Fruit fly (Drosophila melanogaster) whole organism, embryonic: ENCODE results near the gene CG17028.

Experiments
- Atf3 ChIP-seq: fragments of 200-800 bp; sonication (Bioruptor generic); optimal IDR thresholded peaks from 3 replicates; lab custom pipeline; 2016; ENCODE audit warnings: missing biosample characterization, missing genetic modification characterization
- B-H1 ChIP-seq: fragments of 200-800 bp; sonication (Bioruptor generic); IDR thresholded peaks from 3 replicates; pipeline ENCODE4 v1.3.6; 2022; ENCODE audit warnings: missing biosample characterization, missing genetic modification characterization
- BtbVII ChIP-seq: fragments of 200-800 bp; sonication (Bioruptor generic); optimal IDR thresholded peaks from 3 replicates; lab custom pipeline; 2017; ENCODE audit warnings: missing biosample characterization, mild to moderate bottlenecking, missing genetic modification characterization
- CG10147 ChIP-seq: fragments of 200-800 bp; sonication (Bioruptor generic); optimal IDR thresholded peaks from 2 replicates; lab custom pipeline; 2019; ENCODE audit warnings: missing biosample characterization, mild to moderate bottlenecking, missing genetic modification characterization, moderate library complexity
- CG10431 ChIP-seq: fragments of 200-800 bp; sonication (Bioruptor generic); optimal IDR thresholded peaks from 3 replicates; lab custom pipeline; 2018; ENCODE audit warnings: missing biosample characterization, mild to moderate bottlenecking, missing genetic modification characterization
- CG11093 ChIP-seq: fragments of 200-800 bp; sonication (Bioruptor generic); IDR thresholded peaks from 3 replicates; pipeline ENCODE4 v1.3.6; 2022; ENCODE audit warnings: missing biosample characterization, missing genetic modification characterization
- CG11247 ChIP-seq: fragments of 200-800 bp; sonication (Bioruptor generic); IDR thresholded peaks from 2 replicates; pipeline ENCODE4 v1.3.6; 2022; ENCODE audit warnings: missing biosample characterization, missing genetic modification characterization
- CG12104 ChIP-seq: fragments of 200-800 bp; sonication (Bioruptor generic); optimal IDR thresholded peaks from 3 replicates; lab custom pipeline; 2016; ENCODE audit warnings: missing biosample characterization, missing genetic modification characterization
- CG12769 ChIP-seq: fragments of 200-800 bp; sonication (Bioruptor generic); optimal IDR thresholded peaks from 2 replicates; lab custom pipeline; 2019; ENCODE audit warnings: missing biosample characterization, mild to moderate bottlenecking, missing genetic modification characterization, moderate library complexity
- CG1792 ChIP-seq: fragments of 200-800 bp; sonication (Bioruptor generic); optimal IDR thresholded peaks from 2 replicates; lab custom pipeline; 2016; ENCODE audit warnings: missing biosample characterization, missing genetic modification characterization
- CG2116 ChIP-seq: fragments of 200-800 bp; sonication (Bioruptor generic); optimal IDR thresholded peaks from 3 replicates; lab custom pipeline; 2018; ENCODE audit warnings: missing biosample characterization, mild to moderate bottlenecking, missing genetic modification characterization
- CG2120 ChIP-seq: fragments of 200-800 bp; sonication (Bioruptor generic); optimal IDR thresholded peaks from 3 replicates; lab custom pipeline; 2016; ENCODE audit warnings: missing biosample characterization, missing genetic modification characterization
- CG2199 ChIP-seq: fragments of 200-800 bp; sonication (Bioruptor generic); IDR thresholded peaks from 3 replicates; pipeline ENCODE4 v1.3.6; 2022; ENCODE audit warnings: missing biosample characterization, missing genetic modification characterization
- CG30403 ChIP-seq: fragments of 200-800 bp; sonication (Bioruptor generic); optimal IDR thresholded peaks from 3 replicates; lab custom pipeline; 2016; ENCODE audit warnings: missing biosample characterization, missing genetic modification characterization
- CG3995 ChIP-seq: fragments of 200-800 bp; sonication (Bioruptor generic); optimal IDR thresholded peaks from 3 replicates; lab custom pipeline; 2016; ENCODE audit warnings: missing biosample characterization, missing genetic modification characterization
- CG4617 ChIP-seq: fragments of 200-800 bp; sonication (Bioruptor generic); optimal IDR thresholded peaks from 3 replicates; lab custom pipeline; 2016; ENCODE audit warnings: missing biosample characterization, missing genetic modification characterization, borderline replicate concordance
- CG4707 ChIP-seq: fragments of 200-800 bp; sonication (Bioruptor generic); optimal IDR thresholded peaks from 2 replicates; lab custom pipeline; 2018; ENCODE audit warnings: missing biosample characterization, mild to moderate bottlenecking, missing genetic modification characterization, moderate library complexity
- CG4730 ChIP-seq: fragments of 200-800 bp; sonication (Bioruptor generic); IDR thresholded peaks from 2 replicates; pipeline ENCODE4 v1.3.6; 2022; ENCODE audit warnings: missing biosample characterization, missing genetic modification characterization
- CG6272 ChIP-seq: fragments of 200-800 bp; sonication (Bioruptor generic); IDR thresholded peaks from 2 replicates; pipeline ENCODE4 v1.3.6; 2022; ENCODE audit warnings: missing biosample characterization, missing genetic modification characterization
- CG6791 ChIP-seq: fragments of 200-800 bp; sonication (Bioruptor generic); IDR thresholded peaks from 3 replicates; pipeline ENCODE4 v1.3.6; 2022; ENCODE audit warnings: missing biosample characterization, missing genetic modification characterization; ENCODE audit not compliant: partially characterized antibody
- CG8089 ChIP-seq: fragments of 200-800 bp; sonication (Bioruptor generic); optimal IDR thresholded peaks from 3 replicates; lab custom pipeline; 2016; ENCODE audit warnings: missing biosample characterization, missing genetic modification characterization
- CG8944 ChIP-seq: fragments of 200-800 bp; sonication (Bioruptor generic); optimal IDR thresholded peaks from 3 replicates; lab custom pipeline; 2016; ENCODE audit warnings: missing biosample characterization, missing genetic modification characterization
- CG9797 ChIP-seq: fragments of 200-800 bp; sonication (Bioruptor generic); optimal IDR thresholded peaks from 3 replicates; lab custom pipeline; 2018; ENCODE audit warnings: missing biosample characterization, mild to moderate bottlenecking, missing genetic modification characterization
- CoRest ChIP-seq: fragments of 200-800 bp; sonication (Bioruptor generic); optimal IDR thresholded peaks from 3 replicates; lab custom pipeline; 2018; ENCODE audit warnings: missing biosample characterization, mild to moderate bottlenecking, missing genetic modification characterization, moderate library complexity
- Jarid2 ChIP-seq: fragments of 200-800 bp; sonication (Bioruptor generic); optimal IDR thresholded peaks from 3 replicates; lab custom pipeline; 2017; ENCODE audit warnings: mild to moderate bottlenecking, missing biosample characterization, missing genetic modification reagents, missing genetic modification characterization
- Mes4 ChIP-seq: fragments of 200-800 bp; sonication (Bioruptor generic); optimal IDR thresholded peaks from 2 replicates; lab custom pipeline; 2016; ENCODE audit warnings: missing biosample characterization, missing genetic modification characterization
- Poxn ChIP-seq: fragments of 200-800 bp; sonication (Bioruptor generic); IDR thresholded peaks from 2 replicates; pipeline ENCODE4 v1.3.6; 2022; ENCODE audit warnings: missing biosample characterization, missing genetic modification characterization
- Sox100B ChIP-seq: fragments of 200-800 bp; sonication (Bioruptor generic); optimal IDR thresholded peaks from 3 replicates; lab custom pipeline; 2018; ENCODE audit warnings: missing biosample characterization, mild to moderate bottlenecking, missing genetic modification characterization
- Vsx1 ChIP-seq: fragments of 200-800 bp; sonication (Bioruptor generic); optimal IDR thresholded peaks from 2 replicates; lab custom pipeline; 2017; ENCODE audit warnings: missing biosample characterization, mild to moderate bottlenecking, missing genetic modification characterization, missing genetic modification reagents
- YL-1 ChIP-seq: fragments of 200-800 bp; sonication (Bioruptor generic); optimal IDR thresholded peaks from 3 replicates; lab custom pipeline; 2017; ENCODE audit warnings: missing biosample characterization, mild to moderate bottlenecking, missing genetic modification characterization
- chn ChIP-seq: fragments of 200-800 bp; sonication (Bioruptor generic); optimal IDR thresholded peaks from 2 replicates; lab custom pipeline; 2016; ENCODE audit warnings: missing biosample characterization, missing genetic modification characterization
- corto ChIP-seq: fragments of 200-800 bp; sonication (Bioruptor generic); optimal IDR thresholded peaks from 2 replicates; lab custom pipeline; 2016; ENCODE audit warnings: missing biosample characterization, mild to moderate bottlenecking, missing genetic modification characterization, moderate library complexity
- dpn ChIP-seq, 2 experiments: fragments of 200-800 bp; sonication (Bioruptor generic); optimal IDR thresholded peaks; 3 replicates each; lab custom pipeline; 2016; ENCODE audit warnings: missing biosample characterization in 2 of 2, missing genetic modification characterization in 2 of 2
- en ChIP-seq: fragments of 200-800 bp; sonication (Bioruptor generic); optimal IDR thresholded peaks from 2 replicates; lab custom pipeline; 2016; ENCODE audit warnings: missing biosample characterization, missing genetic modification characterization
- gem ChIP-seq: fragments of 200-800 bp; sonication (Bioruptor generic); optimal IDR thresholded peaks from 2 replicates; lab custom pipeline; 2019; ENCODE audit warnings: missing biosample characterization, mild to moderate bottlenecking, missing genetic modification characterization, moderate library complexity
- hkb ChIP-seq, 2 experiments: fragments of 200-800 bp in 1 of 2; fragments of >200 bp in 1 of 2; sonication (Bioruptor generic) in 1 of 2; IDR thresholded peaks in 1 of 2; optimal IDR thresholded peaks in 1 of 2; 2 replicates each; pipeline versions ENCODE4 v1.3.6 to Lab custom; 2017 to 2022; ENCODE audit warnings: missing biosample characterization in 1 of 2, missing genetic modification characterization in 1 of 2
- klu ChIP-seq: fragments of 200-800 bp; sonication (Bioruptor generic); IDR thresholded peaks from 2 replicates; pipeline ENCODE4 v1.3.6; 2022; ENCODE audit warnings: missing biosample characterization, missing genetic modification characterization
- knrl ChIP-seq: fragments of 200-800 bp; sonication (Bioruptor generic); IDR thresholded peaks from 3 replicates; pipeline ENCODE4 v1.3.6; 2022; ENCODE audit warnings: missing biosample characterization, missing genetic modification characterization; ENCODE audit not compliant: partially characterized antibody
- nerfin-2 ChIP-seq: fragments of 200-800 bp; sonication (Bioruptor generic); IDR thresholded peaks from 2 replicates; pipeline ENCODE4 v1.3.6; 2022; ENCODE audit warnings: missing biosample characterization, missing genetic modification characterization; ENCODE audit not compliant: partially characterized antibody
- pan ChIP-seq, 4 experiments: fragments of >200 bp in 3 of 4; fragments of 200-800 bp in 1 of 4; sonication (Bioruptor generic) in 1 of 4; optimal IDR thresholded peaks in 3 of 4; IDR thresholded peaks in 1 of 4; 2 replicates each; pipeline versions ENCODE4 v1.3.6 to Lab custom; 2017 to 2022; ENCODE audit warnings: missing biosample characterization in 2 of 4, missing genetic modification characterization in 2 of 4, mixed read lengths in 1 of 4
- phol ChIP-seq: fragments of 200-800 bp; sonication (Bioruptor generic); optimal IDR thresholded peaks from 3 replicates; lab custom pipeline; 2018; ENCODE audit warnings: missing biosample characterization, mild to moderate bottlenecking, missing genetic modification characterization, moderate library complexity
- psq ChIP-seq: fragments of 200-800 bp; sonication (Bioruptor generic); optimal IDR thresholded peaks from 2 replicates; lab custom pipeline; 2017; ENCODE audit warnings: missing biosample characterization, missing genetic modification characterization
- repo ChIP-seq: fragments of 200-800 bp; sonication (Bioruptor generic); optimal IDR thresholded peaks from 2 replicates; lab custom pipeline; 2016; ENCODE audit warnings: missing biosample characterization, missing genetic modification characterization
- sc ChIP-seq, 3 experiments: fragments of >200 bp in 2 of 3; fragments of 200-800 bp in 1 of 3; sonication (Bioruptor generic) in 1 of 3; optimal IDR thresholded peaks; 2 replicates in 2 of 3; 3 replicates in 1 of 3; lab custom pipeline; 2017; ENCODE audit warnings: mild to moderate bottlenecking in 1 of 3, missing biosample characterization in 1 of 3, missing genetic modification characterization in 1 of 3, missing genetic modification reagents in 1 of 3
- schlank ChIP-seq: fragments of 200-800 bp; sonication (Bioruptor generic); optimal IDR thresholded peaks from 2 replicates; lab custom pipeline; 2018; ENCODE audit warnings: missing biosample characterization, mild to moderate bottlenecking, missing genetic modification characterization
- sim ChIP-seq: fragments of 200-800 bp; sonication (Bioruptor generic); IDR thresholded peaks from 2 replicates; pipeline ENCODE4 v1.3.6; 2022; ENCODE audit warnings: missing biosample characterization, missing genetic modification characterization
- trh ChIP-seq: fragments of 200-800 bp; sonication (Bioruptor generic); optimal IDR thresholded peaks from 2 replicates; lab custom pipeline; 2016; ENCODE audit warnings: missing biosample characterization, missing genetic modification characterization
- ttk ChIP-seq: fragments of 200-800 bp; sonication (Bioruptor generic); IDR thresholded peaks from 2 replicates; pipeline ENCODE4 v2.1.2; 2022; ENCODE audit warnings: missing biosample characterization, missing genetic modification characterization
- vvl ChIP-seq: fragments of 200-800 bp; sonication (Bioruptor generic); IDR thresholded peaks from 2 replicates; pipeline ENCODE4 v1.3.6; 2022; ENCODE audit warnings: missing biosample characterization, missing genetic modification characterization

CG17028 gene

dm6 chr3L:15954784-15955427, 23.4 kb upstream of the CG17028 start, which contains the start of the genes Pka-C3 and GXIVsPLA2 (continued):
- TF ChIP-seq CG2199 (GFP tag; lab: Robert Waterston, UW): no peak
- TF ChIP-seq CG4707 (GFP tag; lab: Kevin White, UChicago): no peak
- no peak for TF ChIP-seq CG2120 (GFP tag; lab: Kevin White, UChicago)
- TF ChIP-seq CG8089 (GFP tag; lab: Kevin White, UChicago): no peak
- no peak for TF ChIP-seq en (GFP tag; lab: Kevin White, UChicago)
- no peak for TF ChIP-seq CG3995
- TF ChIP-seq CG1792: no peak
- no peak for TF ChIP-seq ttk
- TF ChIP-seq Atf3 (GFP tag; lab: Kevin White, UChicago): no peak
- TF ChIP-seq vvl: no peak
- TF ChIP-seq corto (GFP tag; lab: Kevin White, UChicago): no peak
- no peak for TF ChIP-seq hkb (optimal IDR thresholded peaks at IDR 0.05; lab: Kevin White, UChicago)
- no peak for TF ChIP-seq hkb (GFP tag; IDR thresholded peaks at IDR 0.05; lab: Robert Waterston, UW)
- TF ChIP-seq CG4730: no peak
- no peak for TF ChIP-seq sc (optimal IDR thresholded peaks at IDR 0.05; lab: Kevin White, UChicago)
- no peak for TF ChIP-seq sc (GFP tag; optimal IDR thresholded peaks at IDR 0.05; lab: Kevin White, UChicago)
- TF ChIP-seq knrl: peak; percentile 45; the same call in 1 of the 3 replicates
- TF ChIP-seq Vsx1 (GFP tag; lab: Kevin White, UChicago): no peak
- no peak for TF ChIP-seq CG12769 (tag; lab: Kevin White, UChicago)
- TF ChIP-seq CG2116 (GFP tag; lab: Kevin White, UChicago): peak; percentile 55
- peak; percentile 29 for TF ChIP-seq gem (tag; lab: Kevin White, UChicago)
- TF ChIP-seq klu (GFP tag; lab: Robert Waterston, UW): no peak
- TF ChIP-seq CG30403: no peak
- TF ChIP-seq nerfin-2: no peak
- TF ChIP-seq B-H1 (GFP tag; lab: Robert Waterston, UW): no peak
- no peak for TF ChIP-seq chn (GFP tag; lab: Kevin White, UChicago)
- TF ChIP-seq Sox100B: peak; percentile 24
- no peak for TF ChIP-seq schlank
- no peak for TF ChIP-seq BtbVII (GFP tag; lab: Kevin White, UChicago)
- TF ChIP-seq repo (GFP tag; lab: Kevin White, UChicago): no peak
- no peak for TF ChIP-seq CG10147
- no peak for TF ChIP-seq CG8944 (GFP tag; lab: Kevin White, UChicago)
- TF ChIP-seq CG10431 (GFP tag; lab: Kevin White, UChicago): no peak
- no peak for TF ChIP-seq psq (GFP tag; lab: Kevin White, UChicago)
- peak; percentile 40 for TF ChIP-seq YL-1
- no peak for TF ChIP-seq Mes4 (GFP tag; lab: Kevin White, UChicago)
- no peak for TF ChIP-seq trh (GFP tag; lab: Kevin White, UChicago)
- peak; percentile 83 for TF ChIP-seq CG9797 (GFP tag; lab: Kevin White, UChicago)
- no peak for TF ChIP-seq pan (optimal IDR thresholded peaks at IDR 0.05; lab: Kevin White, UChicago)
- no peak for TF ChIP-seq pan (GFP tag; optimal IDR thresholded peaks at IDR 0.05 in 1 of 2, IDR thresholded peaks at IDR 0.05 in 1 of 2)
- TF ChIP-seq CG11093 (GFP tag; lab: Robert Waterston, UW): no peak
- no peak for TF ChIP-seq sim (GFP tag; lab: Robert Waterston, UW)
- no peak for TF ChIP-seq dpn (GFP tag; optimal IDR thresholded peaks at IDR 0.05; lab: Kevin White, UChicago)
- TF ChIP-seq phol (tag; lab: Kevin White, UChicago): no peak
- peak; percentile 33 for TF ChIP-seq CG4617 (GFP tag; lab: Kevin White, UChicago)
- no peak for TF ChIP-seq CG12104 (GFP tag; lab: Kevin White, UChicago)
- TF ChIP-seq CG6791 (GFP tag; lab: Robert Waterston, UW): no peak
- TF ChIP-seq Poxn (GFP tag; lab: Robert Waterston, UW): no peak
- no peak for TF ChIP-seq CG11247 (GFP tag; lab: Robert Waterston, UW)
- TF ChIP-seq Jarid2: no peak
- TF ChIP-seq CG6272 (GFP tag; lab: Robert Waterston, UW): no peak
- TF ChIP-seq CoRest (tag; lab: Kevin White, UChicago): peak; percentile 44
